Fruit fly (Drosophila melanogaster) whole organism, embryonic: Measurements from ENCODE around the gene CG8312.

Experiments used
- ATbp ChIP-seq: fragments of 200-800 bp; sonication (Bioruptor generic); optimal IDR thresholded peaks from 2 replicates; lab custom pipeline; 2017; ENCODE audit warnings: missing biosample characterization, mild to moderate bottlenecking, missing genetic modification characterization, missing genetic modification reagents
- Blimp-1 ChIP-seq: fragments of 200-800 bp; sonication (Bioruptor generic); optimal IDR thresholded peaks from 3 replicates; lab custom pipeline; 2018; ENCODE audit warnings: missing biosample characterization, missing genetic modification characterization, mild to moderate bottlenecking, moderate library complexity, missing genetic modification reagents
- CG10462 ChIP-seq: fragments of 200-800 bp; sonication (Bioruptor generic); optimal IDR thresholded peaks from 2 replicates; lab custom pipeline; 2016; ENCODE audit warnings: missing biosample characterization, missing genetic modification characterization
- CG10565 ChIP-seq: fragments of 200-800 bp; sonication (Bioruptor generic); optimal IDR thresholded peaks from 3 replicates; lab custom pipeline; 2016; ENCODE audit warnings: missing biosample characterization, mild to moderate bottlenecking, missing genetic modification characterization
- CG10959 ChIP-seq: fragments of 200-800 bp; sonication (Bioruptor generic); IDR thresholded peaks from 2 replicates; pipeline ENCODE4 v1.3.6; 2022; ENCODE audit warnings: missing biosample characterization, missing genetic modification characterization
- CG1233 ChIP-seq: fragments of 200-800 bp; sonication (Bioruptor generic); optimal IDR thresholded peaks from 4 replicates; lab custom pipeline; 2018; ENCODE audit warnings: missing biosample characterization, mild to moderate bottlenecking, missing genetic modification characterization
- CG12659 ChIP-seq: fragments of 200-800 bp; sonication (Bioruptor generic); optimal IDR thresholded peaks from 3 replicates; lab custom pipeline; 2017; ENCODE audit warnings: mild to moderate bottlenecking, missing biosample characterization, missing genetic modification reagents, missing genetic modification characterization
- CG14050 ChIP-seq: fragments of 200-800 bp; sonication (Bioruptor generic); IDR thresholded peaks from 3 replicates; pipeline ENCODE4 v1.3.6; 2022; ENCODE audit warnings: missing biosample characterization, missing genetic modification characterization
- CG1832 ChIP-seq: fragments of 200-800 bp; sonication (Bioruptor generic); optimal IDR thresholded peaks from 2 replicates; lab custom pipeline; 2017; ENCODE audit warnings: missing biosample characterization, mild to moderate bottlenecking, missing genetic modification characterization, inconsistent platforms
- CG2678 ChIP-seq: fragments of 200-800 bp; sonication (Bioruptor generic); optimal IDR thresholded peaks from 3 replicates; lab custom pipeline; 2019; ENCODE audit warnings: missing biosample characterization, mild to moderate bottlenecking, missing genetic modification characterization, moderate library complexity
- CG33213 ChIP-seq: fragments of 200-800 bp; sonication (Bioruptor generic); optimal IDR thresholded peaks from 3 replicates; lab custom pipeline; 2016; ENCODE audit warnings: missing biosample characterization, missing genetic modification characterization
- CG3847 ChIP-seq: fragments of 200-800 bp; sonication (Bioruptor generic); IDR thresholded peaks from 2 replicates; pipeline ENCODE4 v1.3.6; 2022; ENCODE audit warnings: missing biosample characterization, missing genetic modification characterization
- CG4424 ChIP-seq: fragments of 200-800 bp; sonication (Bioruptor generic); optimal IDR thresholded peaks from 3 replicates; lab custom pipeline; 2016; ENCODE audit warnings: missing biosample characterization, missing genetic modification characterization
- CG4617 ChIP-seq: fragments of 200-800 bp; sonication (Bioruptor generic); optimal IDR thresholded peaks from 3 replicates; lab custom pipeline; 2016; ENCODE audit warnings: missing biosample characterization, missing genetic modification characterization, borderline replicate concordance
- CG4707 ChIP-seq: fragments of 200-800 bp; sonication (Bioruptor generic); optimal IDR thresholded peaks from 2 replicates; lab custom pipeline; 2018; ENCODE audit warnings: missing biosample characterization, mild to moderate bottlenecking, missing genetic modification characterization, moderate library complexity
- CG7786 ChIP-seq: fragments of 200-800 bp; sonication (Bioruptor generic); optimal IDR thresholded peaks from 2 replicates; lab custom pipeline; 2016; ENCODE audit warnings: missing biosample characterization, missing genetic modification characterization
- CG7987 ChIP-seq: fragments of 200-800 bp; sonication (Bioruptor generic); optimal IDR thresholded peaks from 2 replicates; lab custom pipeline; 2018; ENCODE audit warnings: missing biosample characterization, mild to moderate bottlenecking, missing genetic modification characterization, moderate library complexity
- CG8089 ChIP-seq: fragments of 200-800 bp; sonication (Bioruptor generic); optimal IDR thresholded peaks from 3 replicates; lab custom pipeline; 2016; ENCODE audit warnings: missing biosample characterization, missing genetic modification characterization
- CG8944 ChIP-seq: fragments of 200-800 bp; sonication (Bioruptor generic); optimal IDR thresholded peaks from 3 replicates; lab custom pipeline; 2016; ENCODE audit warnings: missing biosample characterization, missing genetic modification characterization
- CG9437 ChIP-seq: fragments of 200-800 bp; sonication (Bioruptor generic); optimal IDR thresholded peaks from 2 replicates; lab custom pipeline; 2018; ENCODE audit warnings: missing biosample characterization, mild to moderate bottlenecking, missing genetic modification characterization
- CrebB ChIP-seq: fragments of 200-800 bp; sonication (Bioruptor generic); optimal IDR thresholded peaks from 3 replicates; lab custom pipeline; 2018; ENCODE audit warnings: missing biosample characterization, mild to moderate bottlenecking, missing genetic modification characterization
- Doc2 ChIP-seq: fragments of 200-800 bp; sonication (Bioruptor generic); IDR thresholded peaks from 2 replicates; pipeline ENCODE4 v1.3.6; 2022; ENCODE audit warnings: missing biosample characterization, missing genetic modification characterization
- Dp ChIP-seq: fragments of 200-800 bp; sonication (Bioruptor generic); optimal IDR thresholded peaks from 2 replicates; lab custom pipeline; 2018; ENCODE audit warnings: missing biosample characterization, mild to moderate bottlenecking, missing genetic modification characterization, moderate library complexity
- H15 ChIP-seq: fragments of 200-800 bp; sonication (Bioruptor generic); IDR thresholded peaks from 3 replicates; pipeline ENCODE4 v1.3.6; 2022; ENCODE audit warnings: missing biosample characterization, missing genetic modification characterization
- NC2α ChIP-seq: fragments of 200-800 bp; sonication (Bioruptor generic); optimal IDR thresholded peaks from 2 replicates; lab custom pipeline; 2016; ENCODE audit warnings: missing biosample characterization, missing genetic modification characterization
- Pdp1 ChIP-seq, 2 experiments: fragments of 200-800 bp; sonication (Bioruptor generic); optimal IDR thresholded peaks; 3 replicates each; lab custom pipeline; 2016; ENCODE audit warnings: missing biosample characterization in 2 of 2, missing genetic modification characterization in 2 of 2, mild to moderate bottlenecking in 1 of 2, moderate library complexity in 1 of 2
- Rfx ChIP-seq: fragments of 200-800 bp; sonication (Bioruptor generic); IDR thresholded peaks from 2 replicates; pipeline ENCODE4 v1.3.6; 2022; ENCODE audit warnings: missing biosample characterization, missing genetic modification characterization
- Six4 ChIP-seq: fragments of 200-800 bp; sonication (Bioruptor generic); optimal IDR thresholded peaks from 2 replicates; lab custom pipeline; 2016; ENCODE audit warnings: missing biosample characterization, missing genetic modification characterization
- crol ChIP-seq: fragments of 200-800 bp; sonication (Bioruptor generic); IDR thresholded peaks from 2 replicates; pipeline ENCODE4 v1.3.6; 2022; ENCODE audit warnings: missing biosample characterization, missing genetic modification characterization
- dimm ChIP-seq: fragments of 200-800 bp; sonication (Bioruptor generic); IDR thresholded peaks from 2 replicates; pipeline ENCODE4 v1.3.6; 2022; ENCODE audit warnings: missing biosample characterization, missing genetic modification characterization
- fd3F ChIP-seq: fragments of 200-800 bp; sonication (Bioruptor generic); optimal IDR thresholded peaks from 2 replicates; lab custom pipeline; 2018; ENCODE audit warnings: missing biosample characterization, mild to moderate bottlenecking, missing genetic modification characterization, moderate library complexity
- fd96Cb ChIP-seq: fragments of 200-800 bp; sonication (Bioruptor generic); optimal IDR thresholded peaks from 2 replicates; lab custom pipeline; 2018; ENCODE audit warnings: missing biosample characterization, mild to moderate bottlenecking, missing genetic modification characterization, moderate library complexity
- her ChIP-seq: fragments of 200-800 bp; sonication (Bioruptor generic); optimal IDR thresholded peaks from 2 replicates; lab custom pipeline; 2016; ENCODE audit warnings: missing biosample characterization, missing genetic modification characterization
- ken ChIP-seq: fragments of 200-800 bp; sonication (Bioruptor generic); IDR thresholded peaks from 3 replicates; pipeline ENCODE4 v1.3.6; 2022; ENCODE audit warnings: missing biosample characterization, missing genetic modification characterization
- lov ChIP-seq, 2 experiments: fragments of 200-800 bp in 1 of 2; fragments of >200 bp in 1 of 2; sonication (Bioruptor generic) in 1 of 2; IDR thresholded peaks in 1 of 2; optimal IDR thresholded peaks in 1 of 2; 2 replicates in 1 of 2; 3 replicates in 1 of 2; pipeline versions ENCODE4 v1.3.6 to Lab custom; 2017 to 2022; ENCODE audit warnings: missing biosample characterization in 1 of 2, missing genetic modification characterization in 1 of 2
- mirr ChIP-seq: fragments of 200-800 bp; sonication (Bioruptor generic); optimal IDR thresholded peaks from 3 replicates; lab custom pipeline; 2018; ENCODE audit warnings: missing biosample characterization, mild to moderate bottlenecking, missing genetic modification characterization
- nmo ChIP-seq: fragments of 200-800 bp; sonication (Bioruptor generic); optimal IDR thresholded peaks from 2 replicates; lab custom pipeline; 2018; ENCODE audit warnings: missing biosample characterization, mild to moderate bottlenecking, missing genetic modification characterization, moderate library complexity
- sens ChIP-seq: fragments of 200-800 bp; sonication (Bioruptor generic); peaks from one replicate; lab custom pipeline; 2016; ENCODE audit warnings: missing biosample characterization, missing genetic modification characterization
- seq ChIP-seq: fragments of 200-800 bp; sonication (Bioruptor generic); IDR thresholded peaks from 2 replicates; pipeline ENCODE4 v1.3.6; 2022; ENCODE audit warnings: missing biosample characterization, missing genetic modification characterization
- sim ChIP-seq: fragments of 200-800 bp; sonication (Bioruptor generic); IDR thresholded peaks from 2 replicates; pipeline ENCODE4 v1.3.6; 2022; ENCODE audit warnings: missing biosample characterization, missing genetic modification characterization
- tna ChIP-seq: fragments of 200-800 bp; sonication (Bioruptor generic); IDR thresholded peaks from 2 replicates; pipeline ENCODE4 v1.3.6; 2022; ENCODE audit warnings: missing biosample characterization, missing genetic modification characterization; ENCODE audit not compliant: partially characterized antibody
- trh ChIP-seq: fragments of 200-800 bp; sonication (Bioruptor generic); optimal IDR thresholded peaks from 2 replicates; lab custom pipeline; 2016; ENCODE audit warnings: missing biosample characterization, missing genetic modification characterization
- vfl ChIP-seq: fragments of 200-800 bp; sonication (Bioruptor generic); optimal IDR thresholded peaks from 2 replicates; lab custom pipeline; 2016; ENCODE audit warnings: missing biosample characterization, missing genetic modification characterization
- wdn ChIP-seq: fragments of 200-800 bp; sonication (Bioruptor generic); IDR thresholded peaks from 2 replicates; pipeline ENCODE4 v1.3.6; 2022; ENCODE audit warnings: missing biosample characterization, missing genetic modification characterization
- zf30C ChIP-seq: fragments of 200-800 bp; sonication (Bioruptor generic); optimal IDR thresholded peaks from 3 replicates; lab custom pipeline; 2018; ENCODE audit warnings: missing biosample characterization, mild to moderate bottlenecking, missing genetic modification characterization
- zfh2 ChIP-seq: fragments of 200-800 bp; sonication (Bioruptor generic); optimal IDR thresholded peaks from 2 replicates; lab custom pipeline; 2016; ENCODE audit warnings: missing biosample characterization, missing genetic modification characterization

Gene CG8312

dm6 chr3R:9571523-9571922 lies 19.6 kb upstream of the CG8312 start, which contains the start of gene CG9396:
CG9396 (minus strand) TSS chr3R:9571623.
- TF ChIP-seq sens (GFP tag; lab: Kevin White, UChicago) (peak; percentile 19), CG33213 (GFP tag; lab: Kevin White, UChicago) (no peak)

dm6 chr3R:9572929-9573811 lies 17.9 kb upstream of the CG8312 start:
- TF ChIP-seq trh (GFP tag; lab: Kevin White, UChicago) (no peak), Six4 (GFP tag; lab: Kevin White, UChicago) (no peak), CG4617 (GFP tag; lab: Kevin White, UChicago) (no peak), fd3F (no peak), H15 (GFP tag; lab: Robert Waterston, UW) (no peak), CG10959 (GFP tag; lab: Robert Waterston, UW) (no peak), CG12659 (GFP tag; lab: Kevin White, UChicago) (no peak), Pdp1 (GFP tag; optimal IDR thresholded peaks at IDR 0.05; lab: Kevin White, UChicago) (peak in 1 of 2 experiments; percentile 96), Dp (GFP tag; lab: Kevin White, UChicago) (no peak), CG10462 (GFP tag; lab: Kevin White, UChicago) (no peak), Rfx (GFP tag; lab: Robert Waterston, UW) (0 out of 2 replicates have a peak, but pooled peaks have one; percentile 32), CG3847 (no peak), CG10565 (GFP tag; lab: Kevin White, UChicago) (no peak), NC2α (GFP tag; lab: Kevin White, UChicago) (no peak), CG14050 (GFP tag; lab: Robert Waterston, UW) (no peak), vfl (no peak), CG7786 (no peak), lov (optimal IDR thresholded peaks at IDR 0.05; lab: Kevin White, UChicago) (no peak), lov (GFP tag; IDR thresholded peaks at IDR 0.05; lab: Robert Waterston, UW) (no peak), CG7987 (GFP tag; lab: Kevin White, UChicago) (peak; percentile 47), seq (peak; percentile 33; the same call in 1 of the 2 replicates), ATbp (GFP tag; lab: Kevin White, UChicago) (no peak), mirr (GFP tag; lab: Kevin White, UChicago) (no peak), sim (no peak), crol (peak; percentile 86), Doc2 (no peak), fd96Cb (tag; lab: Kevin White, UChicago) (no peak), zfh2 (GFP tag; lab: Kevin White, UChicago) (no peak), CG1233 (GFP tag; lab: Kevin White, UChicago) (no peak), tna (GFP tag; lab: Robert Waterston, UW) (peak; percentile 55; the same call in 1 of the 2 replicates), zf30C (GFP tag; lab: Kevin White, UChicago) (no peak), ken (GFP tag; lab: Robert Waterston, UW) (no peak), Blimp-1 (GFP tag; lab: Kevin White, UChicago) (no peak), CG4707 (GFP tag; lab: Kevin White, UChicago) (peak; percentile 3), CG9437 (no peak), CrebB (tag; lab: Kevin White, UChicago) (no peak), CG33213 (GFP tag; lab: Kevin White, UChicago) (no peak), her (GFP tag; lab: Kevin White, UChicago) (no peak), wdn (no peak), CG8944 (no peak), CG1832 (GFP tag; lab: Kevin White, UChicago) (no peak), CG8089 (no peak), dimm (GFP tag; lab: Robert Waterston, UW) (no peak), CG2678 (tag; lab: Kevin White, UChicago) (no peak), CG4424 (GFP tag; lab: Kevin White, UChicago) (no peak), nmo (GFP tag; lab: Kevin White, UChicago) (no peak)
